Fruit fly (Drosophila melanogaster): Measurements from ENCODE around the gene ect.
A peak's percentile ranks its signal among the peaks of the same experiment; 100 is the strongest.

Gene ect

dm6 chr3L:10185924-10186323, 15.7 kb downstream of the ect start, which contains the start of gene dpr10 (continued):
- TF ChIP-seq kah (GFP tag; optimal IDR thresholded peaks at IDR 0.05) (no peak), Xrp1 (GFP tag; IDR thresholded peaks at IDR 0.05) (no peak), CG17912 (GFP tag; optimal IDR thresholded peaks at IDR 0.05) (no peak), sd (tag; optimal IDR thresholded peaks at IDR 0.05) (peak; percentile 4), Ets97D (GFP tag; optimal IDR thresholded peaks at IDR 0.05) (no peak), CG4360 (GFP tag; IDR thresholded peaks at IDR 0.05) (no peak), Awh (GFP tag; IDR thresholded peaks at IDR 0.05) (no peak), CG1603 (tag; optimal IDR thresholded peaks at IDR 0.05) (no peak), CG14667 (GFP tag; IDR thresholded peaks at IDR 0.05) (no peak), exex (tag; optimal IDR thresholded peaks at IDR 0.05) (no peak), CG9932 (GFP tag; IDR thresholded peaks at IDR 0.05) (no peak), gcm2 (GFP tag; optimal IDR thresholded peaks at IDR 0.05) (no peak), CG2116 (GFP tag; optimal IDR thresholded peaks at IDR 0.05) (no peak), dysf (GFP tag; IDR thresholded peaks at IDR 0.05) (no peak), C15 (GFP tag; IDR thresholded peaks at IDR 0.05) (no peak), CG13894 (tag; optimal IDR thresholded peaks at IDR 0.05) (peak; percentile 69), CTCF (GFP tag; optimal IDR thresholded peaks at IDR 0.05) (no peak), jing (GFP tag; optimal IDR thresholded peaks at IDR 0.05) (no peak), CG42726 (GFP tag; IDR thresholded peaks at IDR 0.05; ENCODE audit: partially characterized antibody) (no peak), CG18619 (GFP tag; optimal IDR thresholded peaks at IDR 0.05) (no peak), dm (GFP tag; optimal IDR thresholded peaks at IDR 0.05) (no peak), CG9876 (GFP tag; optimal IDR thresholded peaks at IDR 0.05) (no peak), CG15601 (tag; optimal IDR thresholded peaks at IDR 0.05) (no peak), CG14860 (GFP tag; IDR thresholded peaks at IDR 0.05; ENCODE audit: partially characterized antibody) (no peak), CG14014 (GFP tag; IDR thresholded peaks at IDR 0.05) (no peak), tap (tag; optimal IDR thresholded peaks at IDR 0.05) (no peak), fu2 (GFP tag; optimal IDR thresholded peaks at IDR 0.05) (no peak), CG12155 (GFP tag; optimal IDR thresholded peaks at IDR 0.05) (no peak), Sox102F (GFP tag; optimal IDR thresholded peaks at IDR 0.05) (no peak), CG11723 (GFP tag; optimal IDR thresholded peaks at IDR 0.05) (no peak), CG11456 (GFP tag; IDR thresholded peaks at IDR 0.05) (0 out of 3 replicates have a peak, but pooled peaks have one; percentile 39), sim (GFP tag; IDR thresholded peaks at IDR 0.05) (no peak), mirr (GFP tag; optimal IDR thresholded peaks at IDR 0.05) (peak; percentile 28), bsh (GFP tag; optimal IDR thresholded peaks at IDR 0.05) (no peak), Fer1 (GFP tag; optimal IDR thresholded peaks at IDR 0.05) (no peak), Fer3 (tag; optimal IDR thresholded peaks at IDR 0.05) (no peak), Nf-YC (tag; optimal IDR thresholded peaks at IDR 0.05) (no peak), CG17385 (GFP tag; optimal IDR thresholded peaks at IDR 0.05) (no peak), CG18764 (GFP tag; optimal IDR thresholded peaks at IDR 0.05) (no peak), crol (GFP tag; IDR thresholded peaks at IDR 0.05) (peak; percentile 89), CG12071 (GFP tag; optimal IDR thresholded peaks at IDR 0.05) (peak; percentile 26), CG4404 (GFP tag; IDR thresholded peaks at IDR 0.05) (no peak), pnt (GFP tag; optimal IDR thresholded peaks at IDR 0.05) (no peak), h (optimal IDR thresholded peaks at IDR 0.05) (no peak), Atf6 (GFP tag; IDR thresholded peaks at IDR 0.05) (no peak), lab (GFP tag; optimal IDR thresholded peaks at IDR 0.05) (peak; percentile 40), CG17359 (tag; optimal IDR thresholded peaks at IDR 0.05) (no peak), Hr78 (GFP tag; optimal IDR thresholded peaks at IDR 0.05) (no peak), CG11247 (GFP tag; IDR thresholded peaks at IDR 0.05) (no peak), CG8924 (tag; optimal IDR thresholded peaks at IDR 0.05) (no peak), CG1602 (GFP tag; optimal IDR thresholded peaks at IDR 0.05) (no peak), ro (GFP tag; IDR thresholded peaks at IDR 0.05) (no peak), knrl (GFP tag; IDR thresholded peaks at IDR 0.05; ENCODE audit: partially characterized antibody) (peak; percentile 31; the same call in 1 of the 3 replicates)
